Worm (Caenorhabditis elegans) whole organism, L3 larva: Measurements from ENCODE around the gene T06A1.5.

Experiments used
- R02D3.7 ChIP-seq: fragments of 150-350 bp; optimal IDR thresholded peaks from 2 replicates; lab custom pipeline; 2014; ENCODE audit warnings: missing biosample characterization, missing genetic modification characterization
- ZK546.5 ChIP-seq: sonication (generic microtip); optimal IDR thresholded peaks from 2 replicates; lab custom pipeline; 2017; ENCODE audit warnings: missing biosample characterization, missing genetic modification characterization
- aly-2 ChIP-seq: fragments of 150-350 bp; optimal IDR thresholded peaks from 2 replicates; lab custom pipeline; 2014; ENCODE audit warnings: missing biosample characterization, missing genetic modification characterization
- ceh-16 ChIP-seq: sonication (generic microtip); optimal IDR thresholded peaks from 2 replicates; lab custom pipeline; 2017; ENCODE audit warnings: missing biosample characterization, missing genetic modification characterization
- ceh-28 ChIP-seq: fragments of 150-350 bp; optimal IDR thresholded peaks from 2 replicates; lab custom pipeline; 2014; ENCODE audit warnings: missing biosample characterization, missing genetic modification reagents, missing genetic modification characterization
- ceh-82 ChIP-seq: fragments of 150-350 bp; optimal IDR thresholded peaks from 2 replicates; lab custom pipeline; 2014; ENCODE audit warnings: missing biosample characterization, missing genetic modification characterization
- ceh-9 ChIP-seq: sonication (generic microtip); optimal IDR thresholded peaks from 2 replicates; lab custom pipeline; 2018; ENCODE audit warnings: missing biosample characterization, missing genetic modification characterization
- daf-12 ChIP-seq: fragments of 150-350 bp; optimal IDR thresholded peaks from 2 replicates; lab custom pipeline; 2014; ENCODE audit warnings: missing biosample characterization, missing genetic modification reagents, missing genetic modification characterization
- egl-27 ChIP-seq: sonication (generic microtip); optimal IDR thresholded peaks from 4 replicates; lab custom pipeline; 2017; ENCODE audit warnings: missing biosample characterization, missing genetic modification reagents, missing genetic modification characterization
- egl-5 ChIP-seq: fragments of 150-350 bp; optimal IDR thresholded peaks from 2 replicates; lab custom pipeline; 2017; ENCODE audit warnings: missing biosample characterization, missing genetic modification reagents, missing genetic modification characterization, inconsistent platforms
- elt-2 ChIP-seq: sonication (generic microtip); optimal IDR thresholded peaks from 2 replicates; lab custom pipeline; 2016; ENCODE audit warnings: missing genetic modification reagents, mild to moderate bottlenecking, missing genetic modification characterization, missing compliant biosample characterization
- eor-1 ChIP-seq, 2 experiments: fragments of 150-350 bp; optimal IDR thresholded peaks; 2 replicates each; lab custom pipeline; 2014 to 2018; ENCODE audit warnings: missing biosample characterization in 2 of 2, missing genetic modification characterization in 2 of 2
- fos-1 ChIP-seq: fragments of 150-350 bp; optimal IDR thresholded peaks from 2 replicates; lab custom pipeline; 2014; ENCODE audit warnings: missing biosample characterization, missing genetic modification characterization
- hmg-11 ChIP-seq: sonication (generic microtip); optimal IDR thresholded peaks from 2 replicates; lab custom pipeline; 2016; ENCODE audit warnings: missing genetic modification characterization, missing compliant biosample characterization
- jun-1 ChIP-seq: fragments of 150-350 bp; optimal IDR thresholded peaks from 2 replicates; lab custom pipeline; 2014; ENCODE audit warnings: missing biosample characterization, missing genetic modification reagents, missing genetic modification characterization
- lin-15B ChIP-seq: fragments of 150-350 bp; optimal IDR thresholded peaks from 2 replicates; lab custom pipeline; 2014; ENCODE audit warnings: missing biosample characterization, missing genetic modification characterization
- lin-39 ChIP-seq: fragments of 150-350 bp; optimal IDR thresholded peaks from 2 replicates; lab custom pipeline; 2018; ENCODE audit warnings: missing biosample characterization, missing genetic modification reagents, missing genetic modification characterization
- lsy-12 ChIP-seq: sonication (generic microtip); optimal IDR thresholded peaks from 2 replicates; lab custom pipeline; 2016; ENCODE audit warnings: mild to moderate bottlenecking, missing genetic modification characterization, missing compliant biosample characterization
- mdl-1 ChIP-seq: fragments of 150-350 bp; optimal IDR thresholded peaks from 2 replicates; lab custom pipeline; 2014; ENCODE audit warnings: missing biosample characterization, missing genetic modification characterization
- mml-1 ChIP-seq: fragments of 150-350 bp; sonication (generic microtip); optimal IDR thresholded peaks from 3 replicates; lab custom pipeline; 2014; ENCODE audit warnings: missing biosample characterization, missing genetic modification characterization
- nhr-11 ChIP-seq: fragments of 150-350 bp; optimal IDR thresholded peaks from 2 replicates; lab custom pipeline; 2014; ENCODE audit warnings: missing biosample characterization, missing genetic modification characterization
- nhr-237 ChIP-seq: fragments of 150-350 bp; optimal IDR thresholded peaks from 2 replicates; lab custom pipeline; 2014; ENCODE audit warnings: missing biosample characterization, missing genetic modification characterization
- nhr-25 ChIP-seq: sonication (generic microtip); optimal IDR thresholded peaks from 2 replicates; lab custom pipeline; 2017; ENCODE audit warnings: missing biosample characterization, missing genetic modification characterization
- nhr-28 ChIP-seq: fragments of 150-350 bp; optimal IDR thresholded peaks from 2 replicates; lab custom pipeline; 2014; ENCODE audit warnings: missing biosample characterization, missing genetic modification characterization
- nhr-43 ChIP-seq: sonication (generic microtip); optimal IDR thresholded peaks from 2 replicates; lab custom pipeline; 2016; ENCODE audit warnings: mild to moderate bottlenecking, missing genetic modification characterization, missing compliant biosample characterization; ENCODE audit not compliant: poor library complexity, severe bottlenecking
- nhr-67 ChIP-seq: fragments of 150-350 bp; optimal IDR thresholded peaks from 2 replicates; lab custom pipeline; 2014; ENCODE audit warnings: missing biosample characterization, missing genetic modification characterization
- nhr-76 ChIP-seq: fragments of 150-350 bp; sonication (generic microtip); optimal IDR thresholded peaks from 5 replicates; lab custom pipeline; 2014; ENCODE audit warnings: missing biosample characterization, missing genetic modification characterization
- nhr-77 ChIP-seq: fragments of 150-350 bp; optimal IDR thresholded peaks from 2 replicates; lab custom pipeline; 2014; ENCODE audit warnings: missing biosample characterization, missing genetic modification characterization
- pha-4 ChIP-seq: fragments of 150-350 bp; optimal IDR thresholded peaks from 2 replicates; lab custom pipeline; 2014; ENCODE audit warnings: missing biosample characterization, missing genetic modification reagents, missing genetic modification characterization
- pqm-1 ChIP-seq: fragments of 150-350 bp; optimal IDR thresholded peaks from 2 replicates; lab custom pipeline; 2017; ENCODE audit warnings: missing biosample characterization, missing genetic modification characterization, inconsistent platforms
- sea-2 ChIP-seq: fragments of 150-350 bp; sonication (generic microtip); optimal IDR thresholded peaks from 4 replicates; lab custom pipeline; 2014; ENCODE audit warnings: missing biosample characterization, missing genetic modification reagents, missing genetic modification characterization
- snpc-4 ChIP-seq: fragments of 150-350 bp; optimal IDR thresholded peaks from 2 replicates; lab custom pipeline; 2014; ENCODE audit warnings: missing biosample characterization, missing genetic modification characterization
- tbx-2 ChIP-seq: sonication (generic microtip); optimal IDR thresholded peaks from 2 replicates; lab custom pipeline; 2016; ENCODE audit warnings: mild to moderate bottlenecking, missing genetic modification characterization, missing compliant biosample characterization
- unc-39 ChIP-seq: sonication (generic microtip); optimal IDR thresholded peaks from 4 replicates; lab custom pipeline; 2017; ENCODE audit warnings: missing biosample characterization, missing genetic modification characterization
- zag-1 ChIP-seq: fragments of 150-350 bp; optimal IDR thresholded peaks from 2 replicates; lab custom pipeline; 2014; ENCODE audit warnings: missing biosample characterization, missing genetic modification characterization
- ztf-4 ChIP-seq: fragments of 150-350 bp; optimal IDR thresholded peaks from 2 replicates; lab custom pipeline; 2014; ENCODE audit warnings: missing biosample characterization, missing genetic modification characterization

Gene T06A1.5

ce11 chrV:1966962-1967361, 39.9 kb downstream of the T06A1.5 start:
- no peak for TF ChIP-seq lin-15B (tag; lab: Kevin White, UChicago)
- no peak for TF ChIP-seq ceh-28
- TF ChIP-seq nhr-43 (tag; lab: Kevin White, UChicago): no peak
- peak; percentile 85 for TF ChIP-seq nhr-76

ce11 chrV:1968809-1969208, 41.8 kb downstream of the T06A1.5 start:
- TF ChIP-seq nhr-25: no peak
- no peak for TF ChIP-seq lsy-12 (tag; lab: Kevin White, UChicago)
- TF ChIP-seq elt-2: no peak
- TF ChIP-seq eor-1 (tag; optimal IDR thresholded peaks at IDR 0.05; lab: Kevin White, UChicago): no peak
- no peak for TF ChIP-seq nhr-77
- no peak for TF ChIP-seq egl-27 (tag; lab: Kevin White, UChicago)
- TF ChIP-seq mml-1 (tag; lab: Kevin White, UChicago): no peak
- TF ChIP-seq ztf-4: no peak
- no peak for TF ChIP-seq jun-1
- TF ChIP-seq pha-4 (tag; lab: Kevin White, UChicago): no peak
- no peak for TF ChIP-seq daf-12
- TF ChIP-seq fos-1: no peak
- no peak for TF ChIP-seq nhr-43 (tag; lab: Kevin White, UChicago)
- TF ChIP-seq pqm-1 (tag; lab: Kevin White, UChicago): no peak

- TF ChIP-seq hmg-11 (tag; lab: Kevin White, UChicago) (no peak), nhr-77 (no peak), ceh-28 (no peak), ceh-16 (tag; lab: Kevin White, UChicago) (no peak), lin-15B (tag; lab: Kevin White, UChicago) (no peak), unc-39 (tag; lab: Kevin White, UChicago) (no peak), mdl-1 (tag; lab: Kevin White, UChicago) (no peak), nhr-11 (tag; lab: Kevin White, UChicago) (no peak), nhr-25 (no peak), ceh-82 (no peak)
Observed at ce11 chrV:1969228-1969627, 42.2 kb downstream of the T06A1.5 start, which contains the start of gene acs-3. Gene acs-3, plus strand, starts transcription at chrV:1969528.

- no peak for TF ChIP-seq nhr-237 (tag; lab: Kevin White, UChicago)
- no peak for TF ChIP-seq zag-1 (tag; lab: Kevin White, UChicago)
- TF ChIP-seq pqm-1 (tag; lab: Kevin White, UChicago): no peak
- TF ChIP-seq ceh-28: no peak
- TF ChIP-seq snpc-4 (tag; lab: Kevin White, UChicago): no peak
- TF ChIP-seq nhr-67 (tag; lab: Kevin White, UChicago): no peak
- no peak for TF ChIP-seq nhr-28 (tag; lab: Kevin White, UChicago)
Observed at ce11 chrV:1969690-1970089, 42.7 kb downstream of the T06A1.5 start.

ce11 chrV:1975049-1975448, 48.0 kb downstream of the T06A1.5 start, which contains the start of gene fbxa-201:
Gene fbxa-201, plus strand, starts transcription at chrV:1975349.
- TF ChIP-seq fos-1 (no peak), R02D3.7 (tag; lab: Kevin White, UChicago) (no peak), nhr-77 (no peak), egl-5 (tag; lab: Kevin White, UChicago) (no peak), sea-2 (GFP tag; lab: Kevin White, UChicago) (no peak)

- TF ChIP-seq lin-39 (tag; lab: Kevin White, UChicago) (no peak), aly-2 (tag; lab: Kevin White, UChicago) (no peak), nhr-25 (no peak), ceh-9 (no peak), ZK546.5 (tag; lab: Kevin White, UChicago) (no peak), tbx-2 (tag; lab: Kevin White, UChicago) (no peak), ceh-28 (no peak), hmg-11 (tag; lab: Kevin White, UChicago) (no peak), nhr-28 (tag; lab: Kevin White, UChicago) (no peak)
Observed at ce11 chrV:1978968-1979367, 51.9 kb downstream of the T06A1.5 start, which contains the start of gene T08B1.4. Gene T08B1.4, plus strand, starts transcription at chrV:1979268.
